Worm (Caenorhabditis elegans) whole organism, mixed stage, embryonic: Measurements from ENCODE around the gene pqn-39.
A peak's percentile ranks its signal among the peaks of the same experiment; 100 is the strongest.

Experiments
- M03D4.4 ChIP-seq: sonication (generic microtip); optimal IDR thresholded peaks from 2 replicates; lab custom pipeline; 2017; ENCODE audit warnings: mild to moderate bottlenecking, missing genetic modification characterization, missing compliant biosample characterization
- blmp-1 ChIP-seq: fragments of 150-350 bp; optimal IDR thresholded peaks from 2 replicates; lab custom pipeline; 2014; ENCODE audit warnings: missing biosample characterization, missing genetic modification characterization
- ceh-43 ChIP-seq: fragments of 200-800 bp; sonication (Bioruptor generic); optimal IDR thresholded peaks from 2 replicates; lab custom pipeline; 2018; ENCODE audit warnings: mild to moderate bottlenecking, missing genetic modification characterization, moderate library complexity, missing compliant biosample characterization
- ceh-83 ChIP-seq: fragments of 200-800 bp; sonication (Bioruptor generic); optimal IDR thresholded peaks from 2 replicates; lab custom pipeline; 2018; ENCODE audit warnings: mild to moderate bottlenecking, missing genetic modification characterization, missing compliant biosample characterization
- ces-1 ChIP-seq: fragments of 150-350 bp; optimal IDR thresholded peaks from 2 replicates; lab custom pipeline; 2014; ENCODE audit warnings: missing biosample characterization, missing genetic modification reagents, missing genetic modification characterization
- cnd-1 ChIP-seq: fragments of 200-800 bp; sonication (Bioruptor generic); optimal IDR thresholded peaks from 2 replicates; lab custom pipeline; 2018; ENCODE audit warnings: mild to moderate bottlenecking, missing genetic modification characterization, missing compliant biosample characterization
- drap-1 ChIP-seq: fragments of 200-800 bp; sonication (Bioruptor generic); optimal IDR thresholded peaks from 3 replicates; lab custom pipeline; 2018; ENCODE audit warnings: mild to moderate bottlenecking, missing genetic modification characterization, missing compliant biosample characterization
- elt-1 ChIP-seq: sonication (generic microtip); optimal IDR thresholded peaks from 2 replicates; lab custom pipeline; 2017; ENCODE audit warnings: missing genetic modification characterization, mild to moderate bottlenecking, missing compliant biosample characterization, antibody characterized with exemption, moderate library complexity, borderline replicate concordance; ENCODE audit not compliant: insufficient read depth
- elt-3 ChIP-seq: fragments of 150-350 bp; optimal IDR thresholded peaks from 2 replicates; lab custom pipeline; 2014; ENCODE audit warnings: missing biosample characterization, missing genetic modification characterization
- flh-1 ChIP-seq: fragments of 200-800 bp; sonication (Bioruptor generic); optimal IDR thresholded peaks from 2 replicates; lab custom pipeline; 2018; ENCODE audit warnings: mild to moderate bottlenecking, missing genetic modification characterization, moderate library complexity, missing compliant biosample characterization
- hlh-1 ChIP-seq: fragments of 150-350 bp; optimal IDR thresholded peaks from 2 replicates; lab custom pipeline; 2014; ENCODE audit warnings: missing biosample characterization, missing genetic modification reagents, missing genetic modification characterization
- lin-13 ChIP-seq: fragments of 150-350 bp; optimal IDR thresholded peaks from 2 replicates; lab custom pipeline; 2014; ENCODE audit warnings: missing biosample characterization, missing genetic modification characterization
- lin-32 ChIP-seq: fragments of 200-800 bp; sonication (Bioruptor generic); optimal IDR thresholded peaks from 2 replicates; lab custom pipeline; 2018; ENCODE audit warnings: mild to moderate bottlenecking, missing genetic modification characterization, missing compliant biosample characterization
- mep-1 ChIP-seq: fragments of 150-350 bp; optimal IDR thresholded peaks from 2 replicates; lab custom pipeline; 2017; ENCODE audit warnings: missing biosample characterization, missing genetic modification reagents, missing genetic modification characterization, inconsistent platforms
- mls-2 ChIP-seq: sonication (generic microtip); optimal IDR thresholded peaks from 2 replicates; lab custom pipeline; 2016; ENCODE audit warnings: mild to moderate bottlenecking, missing genetic modification characterization, moderate library complexity, missing compliant biosample characterization
- nhr-237 ChIP-seq: fragments of 150-350 bp; optimal IDR thresholded peaks from 2 replicates; lab custom pipeline; 2014; ENCODE audit warnings: missing biosample characterization, missing genetic modification characterization
- nhr-76 ChIP-seq: sonication (generic microtip); optimal IDR thresholded peaks from 2 replicates; lab custom pipeline; 2017; ENCODE audit warnings: missing biosample characterization, missing genetic modification characterization
- pha-4 ChIP-seq: fragments of 150-350 bp; optimal IDR thresholded peaks from 2 replicates; lab custom pipeline; 2018; ENCODE audit warnings: missing biosample characterization, missing genetic modification reagents, missing genetic modification characterization
- sem-2 ChIP-seq: fragments of 200-800 bp; sonication (Bioruptor generic); optimal IDR thresholded peaks from 2 replicates; lab custom pipeline; 2018; ENCODE audit warnings: mild to moderate bottlenecking, missing genetic modification characterization, missing compliant biosample characterization
- snpc-4 ChIP-seq: fragments of 150-350 bp; optimal IDR thresholded peaks from 2 replicates; lab custom pipeline; 2014; ENCODE audit warnings: missing biosample characterization, missing genetic modification characterization
- sptf-1 ChIP-seq: sonication (generic microtip); optimal IDR thresholded peaks from 2 replicates; lab custom pipeline; 2017; ENCODE audit warnings: mild to moderate bottlenecking, missing genetic modification characterization, moderate library complexity, missing compliant biosample characterization
- tbx-8 ChIP-seq: fragments of 200-800 bp; sonication (Bioruptor generic); optimal IDR thresholded peaks from 2 replicates; lab custom pipeline; 2018; ENCODE audit warnings: mild to moderate bottlenecking, missing genetic modification characterization, moderate library complexity, missing compliant biosample characterization
- unc-120 ChIP-seq: sonication (generic microtip); optimal IDR thresholded peaks from 2 replicates; lab custom pipeline; 2017; ENCODE audit warnings: missing genetic modification characterization, missing compliant biosample characterization; ENCODE audit not compliant: poor library complexity, severe bottlenecking
- unc-39 ChIP-seq: fragments of 150-350 bp; optimal IDR thresholded peaks from 2 replicates; lab custom pipeline; 2014; ENCODE audit warnings: missing biosample characterization, missing genetic modification characterization
- unc-62 ChIP-seq: fragments of 150-350 bp; optimal IDR thresholded peaks from 2 replicates; lab custom pipeline; 2014; ENCODE audit warnings: missing biosample characterization, missing genetic modification reagents, missing genetic modification characterization
- zip-8 ChIP-seq: fragments of 150-350 bp; optimal IDR thresholded peaks from 2 replicates; lab custom pipeline; 2014; ENCODE audit warnings: missing biosample characterization, missing genetic modification characterization

The pqn-39 gene

DNA sequence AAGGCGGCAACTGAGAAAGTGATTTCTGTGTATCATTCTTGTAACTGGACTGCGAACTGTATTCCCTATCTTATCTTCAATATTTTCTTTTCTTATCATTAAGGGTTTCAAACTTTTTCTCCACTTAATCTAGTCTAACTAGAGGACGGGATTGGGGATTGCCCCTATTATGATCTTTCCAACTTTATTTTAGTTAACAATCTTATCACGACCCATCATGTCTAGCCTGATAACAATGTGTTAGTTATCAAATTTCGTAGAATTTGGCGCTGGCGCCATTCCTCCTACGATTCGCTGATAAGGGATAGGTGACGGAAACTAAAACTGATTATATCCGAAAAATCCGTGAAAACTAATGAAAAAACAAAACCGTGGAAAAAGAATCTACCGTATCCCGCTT lies 31.1 kb downstream of the pqn-39 start:
- TF ChIP-seq elt-3 (peak; percentile 79), mep-1 (tag; lab: Kevin White, UChicago) (no peak)

DNA sequence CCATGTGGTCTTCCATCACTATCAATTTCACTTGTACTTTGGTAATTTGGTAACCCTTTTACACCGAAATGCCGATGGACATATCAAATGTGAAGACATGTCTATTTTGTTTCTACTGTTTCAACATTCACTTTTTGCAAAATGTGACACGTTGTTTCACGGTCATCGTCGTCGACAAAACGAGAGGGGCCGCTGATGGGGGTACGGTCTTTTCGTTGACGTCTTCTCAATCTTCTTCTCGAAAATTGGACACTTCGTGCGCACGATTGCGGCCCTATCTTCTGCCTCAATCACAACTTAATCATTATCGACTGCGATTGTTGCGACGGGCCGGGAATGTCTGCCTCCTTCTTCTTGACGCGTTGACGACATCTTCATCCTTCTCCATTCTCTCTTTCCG lies 31.8 kb downstream of the pqn-39 start:
- TF ChIP-seq M03D4.4 (tag; lab: Kevin White, UChicago) (no peak), unc-62 (peak; percentile 58), elt-3 (no peak), snpc-4 (no peak)

DNA sequence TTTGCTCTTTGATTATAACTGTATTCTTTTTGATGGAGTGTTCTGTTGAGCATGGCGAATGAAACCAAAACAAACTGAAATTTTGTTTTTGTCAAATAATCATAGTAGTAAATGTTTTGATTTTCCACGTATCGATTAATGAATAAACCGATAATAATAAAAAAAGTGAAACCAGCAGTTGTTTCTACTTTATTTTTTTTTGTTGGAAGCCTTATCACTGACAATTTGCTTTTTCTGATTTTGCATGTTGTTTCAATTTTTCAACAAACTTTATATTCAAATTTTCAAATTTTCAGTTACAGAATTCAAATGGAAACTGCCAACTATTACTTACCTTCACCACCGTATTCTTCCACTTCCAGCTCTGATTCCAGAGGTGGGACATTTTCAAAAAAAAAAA lies 33.9 kb downstream of the pqn-39 start, which contains the start of gene elt-3:
Gene elt-3 (plus strand): TSS at position 301 of the 400 bp plus-strand sequence.
- TF ChIP-seq hlh-1 (tag; lab: Kevin White, UChicago) (no peak), cnd-1 (tag; lab: Kevin White, UChicago) (no peak), elt-3 (no peak), nhr-237 (no peak), ceh-83 (no peak), blmp-1 (tag; lab: Kevin White, UChicago) (no peak), snpc-4 (no peak), tbx-8 (GFP tag; lab: Kevin White, UChicago) (no peak), ceh-43 (GFP tag; lab: Kevin White, UChicago) (no peak), sptf-1 (tag; lab: Kevin White, UChicago) (no peak), unc-62 (no peak), zip-8 (tag; lab: Kevin White, UChicago) (no peak), sem-2 (no peak)

DNA sequence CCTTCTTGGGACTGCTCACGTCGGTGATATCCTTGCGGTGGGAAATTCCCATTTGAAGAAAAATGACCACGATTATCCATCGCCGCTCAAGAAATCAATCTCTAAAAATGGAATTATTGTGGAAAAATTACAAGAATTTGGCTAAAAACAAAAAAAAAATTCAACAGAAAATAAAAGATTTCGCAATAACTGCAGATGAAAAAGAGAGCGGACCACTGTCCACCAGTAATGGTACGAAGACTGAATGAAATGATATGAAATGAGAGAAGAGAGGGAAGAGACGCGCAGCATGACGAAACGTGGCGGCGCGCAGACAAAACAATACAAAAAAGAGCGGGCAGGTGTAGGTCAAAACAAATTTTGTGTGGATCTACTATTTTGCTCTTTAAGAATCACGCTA lies 38.9 kb downstream of the pqn-39 start, which contains the start of gene meg-1:
Gene meg-1 (minus strand): TSS at position 101 of the 400 bp plus-strand sequence.
- no peak for TF ChIP-seq pha-4
- no peak for TF ChIP-seq lin-32 (GFP tag; lab: Kevin White, UChicago)
- TF ChIP-seq cnd-1 (tag; lab: Kevin White, UChicago): no peak
- no peak for TF ChIP-seq flh-1 (GFP tag; lab: Kevin White, UChicago)
- TF ChIP-seq mls-2 (tag; lab: Kevin White, UChicago): no peak
- no peak for TF ChIP-seq sptf-1 (tag; lab: Kevin White, UChicago)
- TF ChIP-seq elt-1: no peak
- TF ChIP-seq M03D4.4 (tag; lab: Kevin White, UChicago): no peak
- TF ChIP-seq ceh-43 (GFP tag; lab: Kevin White, UChicago): no peak
- TF ChIP-seq drap-1 (GFP tag; lab: Kevin White, UChicago): no peak
- TF ChIP-seq ceh-83: no peak
- TF ChIP-seq, all 35 proteins: peak for 0

DNA sequence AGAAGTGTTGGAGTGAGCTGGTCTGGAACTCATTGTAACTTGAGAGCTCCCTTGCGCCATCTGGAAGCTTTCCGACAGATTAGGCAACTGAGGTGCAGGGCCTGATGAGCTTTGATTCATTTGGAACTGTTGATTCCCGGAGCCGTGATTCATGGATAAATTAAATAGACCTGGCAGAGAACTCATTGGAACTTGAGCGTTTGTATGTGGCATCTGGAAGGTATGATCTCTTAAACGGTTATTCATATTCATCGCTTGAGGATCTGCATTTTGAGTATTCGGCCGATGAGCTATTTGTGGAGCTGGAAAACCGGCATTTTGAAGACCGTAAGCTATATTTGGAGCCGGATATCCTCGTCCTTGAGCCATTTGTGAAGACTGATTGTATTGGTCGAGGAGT lies 39.9 kb downstream of the pqn-39 start:
- TF ChIP-seq sptf-1 (tag; lab: Kevin White, UChicago) (no peak), zip-8 (tag; lab: Kevin White, UChicago) (no peak), ces-1 (GFP tag; lab: Kevin White, UChicago) (no peak), unc-120 (no peak)
- TF ChIP-seq, all 35 proteins: peak for 0

DNA sequence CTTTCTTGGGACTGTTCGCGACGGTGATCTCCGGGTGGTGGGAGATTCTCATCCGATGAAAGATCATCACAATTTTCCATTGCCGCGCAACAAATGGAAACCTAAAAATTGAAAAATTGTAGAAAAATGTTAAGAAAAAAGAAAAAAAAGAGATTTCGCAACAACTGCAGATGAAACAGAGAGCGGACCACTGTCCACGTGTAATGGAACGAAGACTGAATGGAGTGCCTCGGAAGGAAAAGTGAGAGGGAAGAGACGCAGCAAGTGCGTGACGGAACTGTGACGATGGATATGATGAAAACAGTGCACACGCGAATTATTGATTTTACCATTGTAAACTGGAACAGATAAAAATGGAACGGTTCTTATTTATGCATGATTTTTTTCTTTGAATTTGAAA lies 42.4 kb downstream of the pqn-39 start, which contains the start of gene meg-2:
Gene meg-2 (minus strand): TSS at position 101 of the 400 bp plus-strand sequence.
- TF ChIP-seq unc-39 (tag; lab: Kevin White, UChicago) (no peak), sem-2 (no peak), tbx-8 (GFP tag; lab: Kevin White, UChicago) (no peak), unc-120 (no peak), lin-13 (tag; lab: Kevin White, UChicago) (no peak)

DNA sequence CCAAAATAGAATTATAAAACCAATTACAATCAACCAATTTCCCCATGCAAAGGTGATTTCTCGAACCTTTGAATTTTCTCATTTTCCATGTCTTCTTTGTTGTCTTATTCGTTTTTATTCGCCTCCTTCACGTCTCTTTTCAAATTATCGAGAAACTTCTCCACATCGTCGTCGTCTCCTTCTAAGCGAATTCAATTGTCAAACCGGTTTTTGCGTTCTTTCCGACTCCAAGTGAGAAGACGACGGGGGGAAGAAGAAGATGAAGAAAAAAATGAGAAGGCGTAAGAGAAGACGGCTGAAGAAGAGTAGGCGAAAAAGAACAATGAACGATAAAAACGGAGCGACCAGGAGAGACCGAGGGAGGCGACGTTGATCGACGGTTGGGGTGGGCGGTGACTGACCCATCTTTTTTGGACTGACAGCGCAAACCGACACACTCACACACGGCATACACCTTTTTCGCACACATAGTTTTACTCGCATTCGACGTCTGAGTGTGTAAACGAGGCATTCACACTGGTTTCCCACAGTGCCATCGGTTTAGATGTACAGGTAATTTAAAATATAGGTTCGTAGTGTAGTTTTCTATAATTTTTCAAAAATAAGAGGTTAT lies 48.0 kb downstream of the pqn-39 start:
- peak; percentile 52 for TF ChIP-seq ces-1 (GFP tag; lab: Kevin White, UChicago)
- peak; percentile 31 for TF ChIP-seq nhr-237
- TF ChIP-seq elt-3: peak; percentile 51
- TF ChIP-seq cnd-1 (tag; lab: Kevin White, UChicago): no peak
- TF ChIP-seq, all 35 proteins: peak for 3

DNA sequence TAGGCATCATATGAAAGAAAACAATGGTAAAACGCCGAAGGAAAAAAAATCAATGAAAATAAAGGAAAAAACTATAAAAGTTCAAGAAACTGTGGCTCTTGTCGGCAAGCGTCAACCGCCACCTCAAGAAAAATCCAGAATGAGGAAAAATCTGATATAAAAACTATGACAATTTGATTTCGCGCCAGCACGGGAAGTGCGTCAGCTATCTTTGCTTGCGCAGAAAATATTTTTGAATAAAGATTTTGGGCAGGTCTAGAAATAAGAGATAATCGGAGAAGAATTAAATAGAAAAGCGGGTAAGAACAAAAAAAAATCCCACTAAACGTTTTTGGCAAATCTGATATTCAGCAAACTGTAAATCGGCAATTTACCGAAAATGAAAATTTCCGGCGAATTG lies 50.3 kb downstream of the pqn-39 start:
- TF ChIP-seq unc-39 (tag; lab: Kevin White, UChicago) (no peak), flh-1 (GFP tag; lab: Kevin White, UChicago) (no peak), nhr-76 (no peak), unc-62 (no peak), cnd-1 (tag; lab: Kevin White, UChicago) (no peak), hlh-1 (tag; lab: Kevin White, UChicago) (no peak), ces-1 (GFP tag; lab: Kevin White, UChicago) (no peak)
- TF ChIP-seq, all 35 proteins: peak for 0
